Worm (Caenorhabditis elegans) whole organism, L3 larva: ENCODE data around the gene tebp-2.

Source experiments
- ZK546.5 ChIP-seq: sonication (generic microtip); optimal IDR thresholded peaks from 2 replicates; lab custom pipeline; 2017; ENCODE audit warnings: missing biosample characterization, missing genetic modification characterization
- aly-2 ChIP-seq: fragments of 150-350 bp; optimal IDR thresholded peaks from 2 replicates; lab custom pipeline; 2014; ENCODE audit warnings: missing biosample characterization, missing genetic modification characterization
- ama-1 ChIP-seq: fragments of 150-350 bp; optimal IDR thresholded peaks from 2 replicates; lab custom pipeline; 2018
- ceh-82 ChIP-seq: fragments of 150-350 bp; optimal IDR thresholded peaks from 2 replicates; lab custom pipeline; 2014; ENCODE audit warnings: missing biosample characterization, missing genetic modification characterization
- ceh-9 ChIP-seq: sonication (generic microtip); optimal IDR thresholded peaks from 2 replicates; lab custom pipeline; 2018; ENCODE audit warnings: missing biosample characterization, missing genetic modification characterization
- egl-27 ChIP-seq: sonication (generic microtip); optimal IDR thresholded peaks from 4 replicates; lab custom pipeline; 2017; ENCODE audit warnings: missing biosample characterization, missing genetic modification reagents, missing genetic modification characterization
- fos-1 ChIP-seq: fragments of 150-350 bp; optimal IDR thresholded peaks from 2 replicates; lab custom pipeline; 2014; ENCODE audit warnings: missing biosample characterization, missing genetic modification characterization
- jun-1 ChIP-seq: fragments of 150-350 bp; optimal IDR thresholded peaks from 2 replicates; lab custom pipeline; 2014; ENCODE audit warnings: missing biosample characterization, missing genetic modification reagents, missing genetic modification characterization
- lin-39 ChIP-seq: fragments of 150-350 bp; optimal IDR thresholded peaks from 2 replicates; lab custom pipeline; 2018; ENCODE audit warnings: missing biosample characterization, missing genetic modification reagents, missing genetic modification characterization
- nhr-11 ChIP-seq: fragments of 150-350 bp; optimal IDR thresholded peaks from 2 replicates; lab custom pipeline; 2014; ENCODE audit warnings: missing biosample characterization, missing genetic modification characterization
- nhr-77 ChIP-seq: fragments of 150-350 bp; optimal IDR thresholded peaks from 2 replicates; lab custom pipeline; 2014; ENCODE audit warnings: missing biosample characterization, missing genetic modification characterization
- unc-39 ChIP-seq: sonication (generic microtip); optimal IDR thresholded peaks from 4 replicates; lab custom pipeline; 2017; ENCODE audit warnings: missing biosample characterization, missing genetic modification characterization
- ztf-11 ChIP-seq: fragments of 150-350 bp; optimal IDR thresholded peaks from 2 replicates; lab custom pipeline; 2014; ENCODE audit warnings: missing biosample characterization, missing genetic modification characterization

DNA sequence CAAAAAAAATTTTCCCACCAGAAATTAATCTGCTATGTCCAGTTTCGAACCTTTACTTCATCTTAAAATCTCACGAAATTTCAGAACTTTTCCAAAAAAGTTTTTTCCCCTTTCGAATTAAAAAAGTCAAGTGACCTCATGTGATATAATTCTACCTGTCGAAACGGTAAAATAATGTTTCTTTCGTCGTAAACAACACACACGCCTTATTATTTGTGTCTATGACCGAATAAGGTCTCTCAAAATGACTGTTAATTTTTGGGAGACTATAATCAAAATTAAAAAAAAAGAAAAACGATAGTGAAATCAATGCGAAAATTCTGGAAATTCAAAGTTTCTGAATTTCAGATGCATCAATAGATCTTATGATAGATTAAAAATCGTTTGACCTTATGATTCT is 41.8 kb downstream of the tebp-2 start:
- no peak for TF ChIP-seq ZK546.5 (tag; lab: Kevin White, UChicago)
- no peak for TF ChIP-seq aly-2 (tag; lab: Kevin White, UChicago)
- no peak for TF ChIP-seq lin-39 (tag; lab: Kevin White, UChicago)
- TF ChIP-seq ceh-9 (tag; lab: Kevin White, UChicago): no peak
- TF ChIP-seq unc-39 (tag; lab: Kevin White, UChicago): no peak
- no peak for TF ChIP-seq nhr-77 (tag; lab: Kevin White, UChicago)
- no peak for TF ChIP-seq jun-1 (tag; lab: Kevin White, UChicago)
- no peak for TF ChIP-seq ceh-82
- TF ChIP-seq ama-1 (lab: Kevin White, UChicago): no peak
- TF ChIP-seq fos-1 (tag; lab: Kevin White, UChicago): no peak
- TF ChIP-seq ztf-11 (tag; lab: Kevin White, UChicago): no peak
- no peak for TF ChIP-seq nhr-11 (tag; lab: Kevin White, UChicago)
- TF ChIP-seq egl-27: no peak
